Fruit fly (Drosophila melanogaster) whole organism, embryonic: ENCODE data around the gene Z600.

Experiments
- CG14441 ChIP-seq: fragments of 200-800 bp; sonication (Bioruptor generic); IDR thresholded peaks from 2 replicates; pipeline ENCODE4 v1.3.6; 2022; ENCODE audit warnings: missing biosample characterization, missing genetic modification characterization
- CG8478 ChIP-seq: fragments of >200 bp; optimal IDR thresholded peaks from 2 replicates; lab custom pipeline; 2018
- NFAT ChIP-seq: fragments of 200-800 bp; sonication (Bioruptor generic); IDR thresholded peaks from 2 replicates; pipeline ENCODE4 v1.3.6; 2022; ENCODE audit warnings: missing biosample characterization, missing genetic modification characterization
- ab ChIP-seq: fragments of 200-800 bp; sonication (Bioruptor generic); optimal IDR thresholded peaks from 2 replicates; lab custom pipeline; 2016; ENCODE audit warnings: missing biosample characterization, missing genetic modification characterization
- wor ChIP-seq: fragments of 200-800 bp; sonication (Bioruptor generic); IDR thresholded peaks from 2 replicates; pipeline ENCODE4 v1.3.6; 2022; ENCODE audit warnings: missing biosample characterization, missing genetic modification characterization

DNA sequence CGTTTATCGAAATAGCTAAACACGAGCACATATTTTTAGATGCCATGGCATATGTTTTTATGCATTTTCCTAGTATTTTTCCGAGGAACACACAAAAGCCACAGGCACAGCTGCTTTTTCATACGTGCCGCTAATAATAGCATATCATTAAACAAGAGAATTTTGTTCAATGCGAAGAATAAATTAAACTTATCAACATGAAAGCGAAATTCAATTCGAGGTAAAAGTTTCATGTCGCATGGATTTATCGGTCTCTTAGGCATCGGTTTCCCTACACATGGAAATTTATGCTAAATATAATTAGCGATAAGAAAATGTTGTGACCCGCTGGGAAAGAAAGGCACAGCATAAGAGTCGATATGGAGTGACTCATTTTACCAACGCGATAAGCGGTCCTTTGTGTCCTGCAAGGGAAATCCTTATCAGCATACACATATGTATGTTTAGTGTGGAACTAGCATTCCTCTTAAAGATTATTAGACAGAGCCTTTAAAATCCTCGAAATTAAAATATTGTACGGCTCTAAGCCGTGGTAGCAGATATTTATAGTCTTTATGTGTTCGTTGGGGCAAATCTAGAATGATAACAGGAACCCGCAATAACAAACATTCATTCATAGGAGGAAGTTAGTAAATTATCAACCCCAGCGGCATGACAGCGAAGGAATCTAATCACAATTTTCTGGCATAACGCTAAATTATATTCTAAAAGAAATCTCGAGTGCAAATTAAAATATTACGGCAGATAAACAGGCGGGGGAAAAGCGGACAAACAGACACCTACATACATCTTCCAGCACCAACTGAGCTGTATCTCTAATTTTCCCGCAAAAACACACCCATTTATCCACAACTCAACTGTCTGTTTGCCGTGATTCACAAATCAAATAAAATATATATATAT, 22.8 kb downstream of the Z600 start, which contains the start of gene CG43248:
- TF ChIP-seq NFAT = no peak
- TF ChIP-seq wor (GFP tag; lab: Robert Waterston, UW) = no peak
- no peak for TF ChIP-seq CG8478 (lab: Kevin White, UChicago)
- TF ChIP-seq CG14441 (GFP tag; lab: Robert Waterston, UW) = no peak
- no peak for TF ChIP-seq ab
